Worm (Caenorhabditis elegans) whole organism, young adult: ENCODE results near the gene B0495.9.

Experiments used
- Y79H2A.3 ChIP-seq: fragments of 200-800 bp; sonication (Bioruptor generic); conservative IDR thresholded peaks from 2 replicates; pipeline ENCODE4 v1.3.6; 2022; ENCODE audit warnings: missing genetic modification reagents, missing genetic modification characterization, missing compliant biosample characterization
- fkh-3 ChIP-seq: sonication (generic microtip); optimal IDR thresholded peaks from 2 replicates; lab custom pipeline; 2016; ENCODE audit warnings: mild to moderate bottlenecking, missing genetic modification characterization, missing compliant biosample characterization
- hmg-20 ChIP-seq: fragments of 200-800 bp; sonication (Bioruptor generic); IDR thresholded peaks from 2 replicates; pipeline ENCODE4 v1.3.6; 2022; ENCODE audit warnings: missing genetic modification reagents, missing genetic modification characterization, missing compliant biosample characterization
- madf-8 ChIP-seq: fragments of 200-800 bp; sonication (Bioruptor generic); conservative IDR thresholded peaks from 2 replicates; pipeline ENCODE4 v1.3.6; 2022; ENCODE audit warnings: missing genetic modification reagents, missing genetic modification characterization, missing compliant biosample characterization
- nhr-27 ChIP-seq: fragments of 200-800 bp; sonication (Bioruptor generic); optimal IDR thresholded peaks from 2 replicates; lab custom pipeline; 2018; ENCODE audit warnings: mild to moderate bottlenecking, missing genetic modification characterization, moderate library complexity, missing compliant biosample characterization
- ztf-28 ChIP-seq: fragments of 200-800 bp; sonication (Bioruptor generic); IDR thresholded peaks from 2 replicates; pipeline ENCODE4 v1.3.6; 2022; ENCODE audit warnings: missing genetic modification reagents, missing genetic modification characterization, missing compliant biosample characterization

ce11 chrII:7704387-7704786 is 4.1 kb downstream of the B0495.9 start:
- TF ChIP-seq Y79H2A.3 (GFP tag; lab: Robert Waterston, UW): no peak
- TF ChIP-seq madf-8: no peak
- no peak for TF ChIP-seq nhr-27 (tag; lab: Kevin White, UChicago)
- no peak for TF ChIP-seq ztf-28
- no peak for TF ChIP-seq hmg-20
- no peak for TF ChIP-seq fkh-3 (tag; lab: Kevin White, UChicago)
